Worm (Caenorhabditis elegans): ENCODE results near the gene spp-31.

DNA sequence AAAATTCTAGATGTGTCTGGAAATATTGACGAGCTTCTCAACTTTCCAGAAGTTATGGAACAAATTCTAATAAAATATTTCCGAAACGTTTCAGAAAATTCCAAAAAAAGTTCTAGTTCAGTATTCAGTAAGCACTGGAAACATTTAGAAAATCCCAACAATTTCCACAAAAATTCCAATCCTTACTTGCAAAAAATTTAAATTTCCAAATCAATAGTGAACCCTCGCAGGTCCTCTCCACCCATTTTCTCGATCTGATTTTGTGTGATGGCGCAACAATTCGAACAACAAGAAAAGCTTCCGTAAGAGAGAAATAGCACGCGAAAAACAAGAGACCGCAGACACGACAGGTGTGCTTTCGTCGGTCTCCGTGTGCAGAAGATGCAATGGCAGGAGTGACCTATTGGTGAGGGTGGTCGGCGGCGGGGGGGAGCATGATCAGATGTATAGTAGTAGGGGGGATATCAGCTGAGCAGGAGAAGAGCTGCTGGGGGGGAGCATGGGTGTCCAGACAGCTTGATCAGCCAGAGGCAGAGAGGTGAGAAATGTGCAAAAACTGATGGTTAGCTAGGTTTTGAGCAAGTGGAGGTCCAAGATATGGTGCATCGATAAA lies 44.6 kb upstream of the spp-31 start:
- TF ChIP-seq ztf-23 (GFP tag; IDR thresholded peaks at IDR 0.05) (no peak), klf-2 (GFP tag; conservative IDR thresholded peaks at IDR 0.05) (no peak), tab-1 (GFP tag; IDR thresholded peaks at IDR 0.05) (no peak)
